Fruit fly (Drosophila melanogaster) whole organism, embryonic: ENCODE data around the gene CG34107.
A peak's percentile ranks its signal among the peaks of the same experiment; 100 is the strongest.

Experiments
- Aef1 ChIP-seq: fragments of 200-800 bp; sonication (Bioruptor generic); IDR thresholded peaks from 3 replicates; pipeline ENCODE4 v1.3.6; 2022; ENCODE audit warnings: missing biosample characterization, missing genetic modification characterization
- Atf-2 ChIP-seq: fragments of 200-800 bp; sonication (Bioruptor generic); optimal IDR thresholded peaks from 2 replicates; lab custom pipeline; 2016; ENCODE audit warnings: missing biosample characterization, missing genetic modification characterization
- CG10462 ChIP-seq: fragments of 200-800 bp; sonication (Bioruptor generic); optimal IDR thresholded peaks from 2 replicates; lab custom pipeline; 2016; ENCODE audit warnings: missing biosample characterization, missing genetic modification characterization
- CG10543 ChIP-seq: fragments of 200-800 bp; sonication (Bioruptor generic); optimal IDR thresholded peaks from 3 replicates; lab custom pipeline; 2017; ENCODE audit warnings: missing biosample characterization, mild to moderate bottlenecking, missing genetic modification characterization, moderate library complexity
- CG11456 ChIP-seq: fragments of 200-800 bp; sonication (Bioruptor generic); IDR thresholded peaks from 3 replicates; pipeline ENCODE4 v1.3.6; 2022; ENCODE audit warnings: missing biosample characterization, missing genetic modification characterization
- CG12769 ChIP-seq: fragments of 200-800 bp; sonication (Bioruptor generic); optimal IDR thresholded peaks from 2 replicates; lab custom pipeline; 2019; ENCODE audit warnings: missing biosample characterization, mild to moderate bottlenecking, missing genetic modification characterization, moderate library complexity
- CG14667 ChIP-seq: fragments of 200-800 bp; sonication (Bioruptor generic); IDR thresholded peaks from 2 replicates; pipeline ENCODE4 v1.3.6; 2022; ENCODE audit warnings: missing biosample characterization, missing genetic modification characterization
- CG17359 ChIP-seq: fragments of 200-800 bp; sonication (Bioruptor generic); optimal IDR thresholded peaks from 3 replicates; lab custom pipeline; 2018; ENCODE audit warnings: missing biosample characterization, mild to moderate bottlenecking, missing genetic modification characterization, moderate library complexity
- CG1832 ChIP-seq: fragments of 200-800 bp; sonication (Bioruptor generic); optimal IDR thresholded peaks from 2 replicates; lab custom pipeline; 2017; ENCODE audit warnings: missing biosample characterization, mild to moderate bottlenecking, missing genetic modification characterization, inconsistent platforms
- CG18619 ChIP-seq: fragments of 200-800 bp; sonication (Bioruptor generic); optimal IDR thresholded peaks from 3 replicates; lab custom pipeline; 2017; ENCODE audit warnings: missing biosample characterization, mild to moderate bottlenecking, missing genetic modification characterization
- CG2120 ChIP-seq: fragments of 200-800 bp; sonication (Bioruptor generic); optimal IDR thresholded peaks from 3 replicates; lab custom pipeline; 2016; ENCODE audit warnings: missing biosample characterization, missing genetic modification characterization
- CG31224 ChIP-seq: fragments of 200-800 bp; sonication (Bioruptor generic); IDR thresholded peaks from 2 replicates; pipeline ENCODE4 v1.3.6; 2022; ENCODE audit warnings: missing biosample characterization, missing genetic modification characterization
- CG33557 ChIP-seq: fragments of 200-800 bp; sonication (Bioruptor generic); optimal IDR thresholded peaks from 2 replicates; lab custom pipeline; 2019; ENCODE audit warnings: missing biosample characterization, mild to moderate bottlenecking, missing genetic modification characterization, moderate library complexity
- CG3407 ChIP-seq: fragments of 200-800 bp; sonication (Bioruptor generic); optimal IDR thresholded peaks from 2 replicates; lab custom pipeline; 2018; ENCODE audit warnings: missing biosample characterization, mild to moderate bottlenecking, missing genetic modification characterization
- CG42726 ChIP-seq: fragments of 200-800 bp; sonication (Bioruptor generic); IDR thresholded peaks from 2 replicates; pipeline ENCODE4 v1.3.6; 2022; ENCODE audit warnings: missing biosample characterization, missing genetic modification characterization; ENCODE audit not compliant: partially characterized antibody
- CG4282 ChIP-seq: fragments of 200-800 bp; sonication (Bioruptor generic); optimal IDR thresholded peaks from 2 replicates; lab custom pipeline; 2016; ENCODE audit warnings: missing biosample characterization, missing genetic modification characterization
- CG6689 ChIP-seq: fragments of 200-800 bp; sonication (Bioruptor generic); IDR thresholded peaks from 2 replicates; pipeline ENCODE4 v1.3.6; 2022; ENCODE audit warnings: missing biosample characterization, missing genetic modification characterization
- CG7271 ChIP-seq: fragments of 200-800 bp; sonication (Bioruptor generic); optimal IDR thresholded peaks from 2 replicates; lab custom pipeline; 2018; ENCODE audit warnings: missing biosample characterization, mild to moderate bottlenecking, missing genetic modification characterization, moderate library complexity
- CG7372 ChIP-seq: fragments of 200-800 bp; sonication (Bioruptor generic); IDR thresholded peaks from 2 replicates; pipeline ENCODE4 v1.3.6; 2022; ENCODE audit warnings: missing biosample characterization, missing genetic modification characterization
- D19A ChIP-seq: fragments of 200-800 bp; optimal IDR thresholded peaks from 3 replicates; lab custom pipeline; 2019; ENCODE audit warnings: missing biosample characterization, mild to moderate bottlenecking, missing genetic modification characterization, moderate library complexity
- Dp ChIP-seq: fragments of 200-800 bp; sonication (Bioruptor generic); optimal IDR thresholded peaks from 2 replicates; lab custom pipeline; 2018; ENCODE audit warnings: missing biosample characterization, mild to moderate bottlenecking, missing genetic modification characterization, moderate library complexity
- Dref ChIP-seq: fragments of 200-800 bp; sonication (Bioruptor generic); IDR thresholded peaks from 2 replicates; pipeline ENCODE4 v1.3.6; 2022; ENCODE audit warnings: missing biosample characterization, missing genetic modification characterization
- Ets65A ChIP-seq: fragments of 200-800 bp; sonication (Bioruptor generic); peaks from one replicate; lab custom pipeline; 2016; ENCODE audit warnings: missing biosample characterization, missing genetic modification characterization
- Hmx ChIP-seq: fragments of 200-800 bp; sonication (Bioruptor generic); optimal IDR thresholded peaks from 2 replicates; lab custom pipeline; 2016; ENCODE audit warnings: missing biosample characterization, missing genetic modification characterization
- Hr51 ChIP-seq, 2 experiments: fragments of 200-800 bp; sonication (Bioruptor generic); optimal IDR thresholded peaks; 2 replicates in 1 of 2; 3 replicates in 1 of 2; lab custom pipeline; 2016 to 2018; ENCODE audit warnings: missing biosample characterization in 2 of 2, missing genetic modification characterization in 2 of 2, mild to moderate bottlenecking in 1 of 2, moderate library complexity in 1 of 2
- Med ChIP-seq: fragments of 200-800 bp; sonication (Bioruptor generic); peaks from one replicate; lab custom pipeline; 2016; ENCODE audit warnings: missing biosample characterization, missing genetic modification characterization, mild to moderate bottlenecking, inconsistent platforms, moderate library complexity
- Sox100B ChIP-seq: fragments of 200-800 bp; sonication (Bioruptor generic); optimal IDR thresholded peaks from 3 replicates; lab custom pipeline; 2018; ENCODE audit warnings: missing biosample characterization, mild to moderate bottlenecking, missing genetic modification characterization
- Sry-β ChIP-seq: fragments of 200-800 bp; sonication (Bioruptor generic); optimal IDR thresholded peaks from 2 replicates; lab custom pipeline; 2018; ENCODE audit warnings: missing biosample characterization, mild to moderate bottlenecking, missing genetic modification characterization, moderate library complexity
- Sry-δ ChIP-seq: fragments of 200-800 bp; sonication (Bioruptor generic); optimal IDR thresholded peaks from 2 replicates; lab custom pipeline; 2016; ENCODE audit warnings: missing biosample characterization, missing genetic modification characterization
- Tbp ChIP-seq: fragments of >200 bp; optimal IDR thresholded peaks from 2 replicates; lab custom pipeline; 2018; ENCODE audit warnings: missing biosample characterization, missing genetic modification characterization
- Xrp1 ChIP-seq: fragments of 200-800 bp; sonication (Bioruptor generic); IDR thresholded peaks from 2 replicates; pipeline ENCODE4 v1.3.6; 2022; ENCODE audit warnings: missing biosample characterization, missing genetic modification characterization
- amos ChIP-seq: fragments of 200-800 bp; sonication (Bioruptor generic); IDR thresholded peaks from 2 replicates; pipeline ENCODE4 v1.3.6; 2022; ENCODE audit warnings: missing biosample characterization, missing genetic modification characterization; ENCODE audit not compliant: partially characterized antibody
- az2 ChIP-seq: fragments of 200-800 bp; sonication (Bioruptor generic); optimal IDR thresholded peaks from 3 replicates; lab custom pipeline; 2016; ENCODE audit warnings: missing biosample characterization, missing genetic modification characterization
- croc ChIP-seq: fragments of 200-800 bp; sonication (Bioruptor generic); conservative IDR thresholded peaks from 3 replicates; pipeline ENCODE4 v1.3.6; 2022; ENCODE audit warnings: missing biosample characterization, missing genetic modification characterization
- dan ChIP-seq: fragments of 200-800 bp; sonication (Bioruptor generic); IDR thresholded peaks from 2 replicates; pipeline ENCODE4 v1.3.6; 2022; ENCODE audit warnings: missing biosample characterization, missing genetic modification characterization
- exex ChIP-seq: fragments of 200-800 bp; sonication (Bioruptor generic); optimal IDR thresholded peaks from 4 replicates; lab custom pipeline; 2018; ENCODE audit warnings: missing biosample characterization, mild to moderate bottlenecking, missing genetic modification characterization, moderate library complexity
- gfzf ChIP-seq: fragments of 200-800 bp; sonication (Bioruptor generic); optimal IDR thresholded peaks from 2 replicates; lab custom pipeline; 2016; ENCODE audit warnings: missing biosample characterization, mild to moderate bottlenecking, missing genetic modification characterization, moderate library complexity
- h ChIP-seq: fragments of >200 bp; optimal IDR thresholded peaks from 2 replicates; lab custom pipeline; 2017
- kay ChIP-seq: fragments of 200-800 bp; sonication (Bioruptor generic); optimal IDR thresholded peaks from 2 replicates; lab custom pipeline; 2016; ENCODE audit warnings: missing biosample characterization, missing genetic modification characterization
- lbe ChIP-seq: fragments of 200-800 bp; sonication (Bioruptor generic); optimal IDR thresholded peaks from 2 replicates; lab custom pipeline; 2016; ENCODE audit warnings: missing biosample characterization, mild to moderate bottlenecking, missing genetic modification characterization
- lola ChIP-seq, 3 experiments: fragments of >200 bp in 2 of 3; fragments of 200-800 bp in 1 of 3; sonication (Bioruptor generic) in 1 of 3; optimal IDR thresholded peaks; 2 replicates each; lab custom pipeline; 2017 to 2019; ENCODE audit warnings: missing biosample characterization in 3 of 3, missing genetic modification characterization in 3 of 3, mild to moderate bottlenecking in 1 of 3, moderate library complexity in 1 of 3
- mld ChIP-seq: fragments of 200-800 bp; sonication (Bioruptor generic); IDR thresholded peaks from 3 replicates; pipeline ENCODE4 v1.3.6; 2022; ENCODE audit warnings: missing biosample characterization, missing genetic modification characterization; ENCODE audit not compliant: partially characterized antibody
- psq ChIP-seq: fragments of 200-800 bp; sonication (Bioruptor generic); optimal IDR thresholded peaks from 2 replicates; lab custom pipeline; 2017; ENCODE audit warnings: missing biosample characterization, missing genetic modification characterization
- sc ChIP-seq, 3 experiments: fragments of >200 bp in 2 of 3; fragments of 200-800 bp in 1 of 3; sonication (Bioruptor generic) in 1 of 3; optimal IDR thresholded peaks; 2 replicates in 2 of 3; 3 replicates in 1 of 3; lab custom pipeline; 2017; ENCODE audit warnings: mild to moderate bottlenecking in 1 of 3, missing biosample characterization in 1 of 3, missing genetic modification characterization in 1 of 3, missing genetic modification reagents in 1 of 3
- sr ChIP-seq: fragments of 200-800 bp; sonication (Bioruptor generic); IDR thresholded peaks from 3 replicates; pipeline ENCODE4 v1.3.6; 2022; ENCODE audit warnings: missing biosample characterization, missing genetic modification characterization
- ssp ChIP-seq: fragments of 200-800 bp; sonication (Bioruptor generic); IDR thresholded peaks from 2 replicates; pipeline ENCODE4 v1.3.6; 2022; ENCODE audit warnings: missing biosample characterization, missing genetic modification characterization
- trem ChIP-seq: fragments of 200-800 bp; optimal IDR thresholded peaks from 3 replicates; lab custom pipeline; 2019; ENCODE audit warnings: missing biosample characterization, mild to moderate bottlenecking, missing genetic modification characterization, moderate library complexity
- unpg ChIP-seq: fragments of 200-800 bp; sonication (Bioruptor generic); optimal IDR thresholded peaks from 3 replicates; lab custom pipeline; 2018; ENCODE audit warnings: missing biosample characterization, mild to moderate bottlenecking, missing genetic modification characterization, moderate library complexity
- yki ChIP-seq: fragments of >200 bp; optimal IDR thresholded peaks from 3 replicates; lab custom pipeline; 2018
- zen ChIP-seq: fragments of 200-800 bp; sonication (Bioruptor generic); optimal IDR thresholded peaks from 3 replicates; lab custom pipeline; 2018; ENCODE audit warnings: missing biosample characterization, mild to moderate bottlenecking, missing genetic modification characterization, moderate library complexity

The CG34107 gene

DNA sequence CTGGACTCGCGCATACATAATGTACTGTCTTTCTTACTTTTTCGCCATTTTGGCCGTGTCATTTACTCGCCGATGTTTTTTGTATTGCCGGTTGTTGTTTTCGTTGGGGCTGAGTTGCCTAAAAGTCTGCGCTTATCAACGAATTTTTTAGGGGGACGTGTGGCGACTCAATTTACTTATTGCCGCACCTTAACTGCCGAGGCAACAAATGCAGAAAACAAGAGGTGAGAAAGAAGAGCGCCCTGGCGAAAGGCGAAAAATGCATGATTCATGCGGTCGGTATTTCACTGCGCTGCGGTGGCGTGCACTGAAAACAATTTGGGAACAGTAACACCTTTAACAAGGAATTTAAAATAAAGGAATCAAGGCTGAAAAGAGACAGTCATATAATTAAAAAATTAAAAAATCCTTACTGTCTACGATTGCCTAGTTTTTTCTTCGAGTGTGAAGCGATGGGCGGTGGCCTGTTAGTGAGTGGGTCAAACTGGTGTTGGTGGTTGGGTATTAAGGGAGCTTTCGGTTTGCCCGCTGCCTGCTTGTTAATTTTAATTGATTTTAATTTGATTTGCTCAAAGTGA, 44.2 kb downstream of the CG34107 start (continued):
- TF ChIP-seq CG31224 (peak; percentile 58), Dp (GFP tag; lab: Kevin White, UChicago) (no peak), Atf-2 (GFP tag; lab: Kevin White, UChicago) (no peak), CG2120 (GFP tag; lab: Kevin White, UChicago) (peak; percentile 61), sr (GFP tag; lab: Robert Waterston, UW) (peak; percentile 67; the same call in 2 of the 3 replicates), Tbp (no peak), lola (GFP tag; optimal IDR thresholded peaks at IDR 0.05; lab: Kevin White, UChicago) (no peak), D19A (tag; lab: Kevin White, UChicago) (peak; percentile 21), Hr51 (GFP tag; optimal IDR thresholded peaks at IDR 0.05; lab: Kevin White, UChicago) (peak; percentile 19 to 72), h (lab: Kevin White, UChicago) (no peak), CG10543 (GFP tag; lab: Kevin White, UChicago) (no peak), CG6689 (peak; percentile 76), trem (tag; lab: Kevin White, UChicago) (peak; percentile 29), CG10462 (GFP tag; lab: Kevin White, UChicago) (no peak), lbe (GFP tag; lab: Kevin White, UChicago) (peak; percentile 77), CG11456 (peak; percentile 80), CG12769 (peak; percentile 63), psq (GFP tag; lab: Kevin White, UChicago) (no peak), CG1832 (GFP tag; lab: Kevin White, UChicago) (no peak), Sry-β (GFP tag; lab: Kevin White, UChicago) (no peak), CG7372 (GFP tag; lab: Robert Waterston, UW) (peak; percentile 49; the same call in 1 of the 2 replicates), kay (GFP tag; lab: Kevin White, UChicago) (peak; percentile 42), az2 (GFP tag; lab: Kevin White, UChicago) (peak; percentile 34), CG3407 (peak; percentile 46), CG18619 (GFP tag; lab: Kevin White, UChicago) (no peak), Sox100B (GFP tag; lab: Kevin White, UChicago) (peak; percentile 9), CG4282 (GFP tag; lab: Kevin White, UChicago) (no peak), exex (tag; lab: Kevin White, UChicago) (no peak), Sry-δ (GFP tag; lab: Kevin White, UChicago) (no peak), CG33557 (GFP tag; lab: Kevin White, UChicago) (no peak), Med (GFP tag; lab: Kevin White, UChicago) (peak; percentile 95), Dref (no peak), ssp (GFP tag; lab: Robert Waterston, UW) (peak; percentile 52), dan (GFP tag; lab: Robert Waterston, UW) (no peak), zen (tag; lab: Kevin White, UChicago) (peak; percentile 14), gfzf (GFP tag; lab: Kevin White, UChicago) (no peak), sc (optimal IDR thresholded peaks at IDR 0.05; lab: Kevin White, UChicago) (no peak), sc (GFP tag; optimal IDR thresholded peaks at IDR 0.05; lab: Kevin White, UChicago) (no peak), Ets65A (GFP tag; lab: Kevin White, UChicago) (peak; percentile 97), CG7271 (tag; lab: Kevin White, UChicago) (no peak), yki (lab: Kevin White, UChicago) (no peak), amos (GFP tag; lab: Robert Waterston, UW) (no peak), CG42726 (GFP tag; lab: Robert Waterston, UW) (no peak), CG17359 (tag; lab: Kevin White, UChicago) (peak; percentile 82), Hmx (GFP tag; lab: Kevin White, UChicago) (peak; percentile 15), Xrp1 (GFP tag; lab: Robert Waterston, UW) (peak; percentile 65; the same call in 1 of the 2 replicates), croc (GFP tag; lab: Robert Waterston, UW) (no peak; the same call in 2 of the 3 replicates), CG14667 (GFP tag; lab: Robert Waterston, UW) (peak; percentile 77), unpg (GFP tag; lab: Kevin White, UChicago) (peak; percentile 75), mld (GFP tag; lab: Robert Waterston, UW) (no peak), Aef1 (GFP tag; lab: Robert Waterston, UW) (peak; percentile 82)
